Fruit fly (Drosophila melanogaster) whole organism, embryonic: ENCODE data around the gene ninaB.

ENCODE experiments used
- Atf6 ChIP-seq: fragments of 200-800 bp; sonication (Bioruptor generic); IDR thresholded peaks from 2 replicates; pipeline ENCODE4 v1.3.6; 2022; ENCODE audit warnings: missing biosample characterization, missing genetic modification characterization
- BEAF-32 ChIP-seq: fragments of 200-800 bp; sonication (Bioruptor generic); optimal IDR thresholded peaks from 3 replicates; lab custom pipeline; 2017; ENCODE audit warnings: missing biosample characterization, missing genetic modification characterization, mild to moderate bottlenecking, moderate library complexity, missing genetic modification reagents
- CG12155 ChIP-seq: fragments of 200-800 bp; sonication (Bioruptor generic); optimal IDR thresholded peaks from 3 replicates; lab custom pipeline; 2016; ENCODE audit warnings: missing biosample characterization, missing genetic modification characterization
- CG1233 ChIP-seq: fragments of 200-800 bp; sonication (Bioruptor generic); optimal IDR thresholded peaks from 4 replicates; lab custom pipeline; 2018; ENCODE audit warnings: missing biosample characterization, mild to moderate bottlenecking, missing genetic modification characterization
- CG13894 ChIP-seq: fragments of 200-800 bp; sonication (Bioruptor generic); optimal IDR thresholded peaks from 3 replicates; lab custom pipeline; 2018; ENCODE audit warnings: missing biosample characterization, mild to moderate bottlenecking, missing genetic modification characterization, moderate library complexity
- CG14710 ChIP-seq: fragments of 200-800 bp; sonication (Bioruptor generic); optimal IDR thresholded peaks from 3 replicates; lab custom pipeline; 2019; ENCODE audit warnings: missing biosample characterization, mild to moderate bottlenecking, missing genetic modification characterization, moderate library complexity
- CG16779 ChIP-seq: fragments of 200-800 bp; sonication (Bioruptor generic); IDR thresholded peaks from 2 replicates; pipeline ENCODE4 v1.3.6; 2022; ENCODE audit warnings: missing biosample characterization, missing genetic modification characterization
- CG18262 ChIP-seq: fragments of 200-800 bp; optimal IDR thresholded peaks from 3 replicates; lab custom pipeline; 2019; ENCODE audit warnings: missing biosample characterization, mild to moderate bottlenecking, missing genetic modification characterization, moderate library complexity
- CG18764 ChIP-seq: fragments of 200-800 bp; sonication (Bioruptor generic); optimal IDR thresholded peaks from 3 replicates; lab custom pipeline; 2016; ENCODE audit warnings: missing biosample characterization, missing genetic modification characterization
- CG2199 ChIP-seq: fragments of 200-800 bp; sonication (Bioruptor generic); IDR thresholded peaks from 3 replicates; pipeline ENCODE4 v1.3.6; 2022; ENCODE audit warnings: missing biosample characterization, missing genetic modification characterization
- CG30431 ChIP-seq: fragments of 200-800 bp; sonication (Bioruptor generic); optimal IDR thresholded peaks from 2 replicates; lab custom pipeline; 2017; ENCODE audit warnings: missing biosample characterization, missing genetic modification characterization
- CG4282 ChIP-seq: fragments of 200-800 bp; sonication (Bioruptor generic); optimal IDR thresholded peaks from 2 replicates; lab custom pipeline; 2016; ENCODE audit warnings: missing biosample characterization, missing genetic modification characterization
- CG6689 ChIP-seq: fragments of 200-800 bp; sonication (Bioruptor generic); IDR thresholded peaks from 2 replicates; pipeline ENCODE4 v1.3.6; 2022; ENCODE audit warnings: missing biosample characterization, missing genetic modification characterization
- CG6813 ChIP-seq: fragments of 200-800 bp; sonication (Bioruptor generic); optimal IDR thresholded peaks from 2 replicates; lab custom pipeline; 2017; ENCODE audit warnings: missing biosample characterization, missing genetic modification characterization, mild to moderate bottlenecking, moderate library complexity, missing genetic modification reagents
- CG7372 ChIP-seq: fragments of 200-800 bp; sonication (Bioruptor generic); IDR thresholded peaks from 2 replicates; pipeline ENCODE4 v1.3.6; 2022; ENCODE audit warnings: missing biosample characterization, missing genetic modification characterization
- CG7987 ChIP-seq: fragments of 200-800 bp; sonication (Bioruptor generic); optimal IDR thresholded peaks from 2 replicates; lab custom pipeline; 2018; ENCODE audit warnings: missing biosample characterization, mild to moderate bottlenecking, missing genetic modification characterization, moderate library complexity
- CrebB ChIP-seq: fragments of 200-800 bp; sonication (Bioruptor generic); optimal IDR thresholded peaks from 3 replicates; lab custom pipeline; 2018; ENCODE audit warnings: missing biosample characterization, mild to moderate bottlenecking, missing genetic modification characterization
- HmgD ChIP-seq: fragments of 200-800 bp; sonication (Bioruptor generic); optimal IDR thresholded peaks from 3 replicates; lab custom pipeline; 2016; ENCODE audit warnings: missing biosample characterization, missing genetic modification characterization
- HmgZ ChIP-seq: fragments of 200-800 bp; sonication (Bioruptor generic); optimal IDR thresholded peaks from 2 replicates; lab custom pipeline; 2018; ENCODE audit warnings: missing biosample characterization, mild to moderate bottlenecking, missing genetic modification characterization
- Hsf ChIP-seq: fragments of 200-800 bp; sonication (Bioruptor generic); optimal IDR thresholded peaks from 3 replicates; lab custom pipeline; 2016; ENCODE audit warnings: missing biosample characterization, missing genetic modification characterization
- Mrtf ChIP-seq: fragments of 200-800 bp; sonication (Bioruptor generic); IDR thresholded peaks from 3 replicates; pipeline ENCODE4 v1.3.6; 2022; ENCODE audit warnings: missing biosample characterization, missing genetic modification characterization
- NK7.1 ChIP-seq: fragments of 200-800 bp; sonication (Bioruptor generic); optimal IDR thresholded peaks from 3 replicates; lab custom pipeline; 2016; ENCODE audit warnings: missing biosample characterization, missing genetic modification characterization
- NfI ChIP-seq: fragments of 200-800 bp; sonication (Bioruptor generic); optimal IDR thresholded peaks from 3 replicates; lab custom pipeline; 2018; ENCODE audit warnings: missing biosample characterization, mild to moderate bottlenecking, missing genetic modification characterization, moderate library complexity
- Scr ChIP-seq: fragments of 200-800 bp; sonication (Bioruptor generic); IDR thresholded peaks from 2 replicates; pipeline ENCODE4 v1.3.6; 2022; ENCODE audit warnings: missing biosample characterization, missing genetic modification characterization; ENCODE audit not compliant: partially characterized antibody
- Sin3A ChIP-seq: fragments of >200 bp; optimal IDR thresholded peaks from 2 replicates; lab custom pipeline; 2018
- Spps ChIP-seq: fragments of 200-800 bp; sonication (Bioruptor generic); optimal IDR thresholded peaks from 2 replicates; lab custom pipeline; 2018; ENCODE audit warnings: missing biosample characterization, mild to moderate bottlenecking, missing genetic modification characterization
- YL-1 ChIP-seq: fragments of 200-800 bp; sonication (Bioruptor generic); optimal IDR thresholded peaks from 3 replicates; lab custom pipeline; 2017; ENCODE audit warnings: missing biosample characterization, mild to moderate bottlenecking, missing genetic modification characterization
- abd-A ChIP-seq: fragments of 200-800 bp; sonication (Bioruptor generic); optimal IDR thresholded peaks from 3 replicates; lab custom pipeline; 2019; ENCODE audit warnings: missing biosample characterization, mild to moderate bottlenecking, missing genetic modification characterization, moderate library complexity
- az2 ChIP-seq: fragments of 200-800 bp; sonication (Bioruptor generic); optimal IDR thresholded peaks from 3 replicates; lab custom pipeline; 2016; ENCODE audit warnings: missing biosample characterization, missing genetic modification characterization
- cad ChIP-seq: fragments of >200 bp; optimal IDR thresholded peaks from 2 replicates; lab custom pipeline; 2017; ENCODE audit warnings: missing biosample characterization, missing genetic modification characterization
- chm ChIP-seq: fragments of 200-800 bp; sonication (Bioruptor generic); IDR thresholded peaks from 2 replicates; pipeline ENCODE4 v1.3.6; 2022; ENCODE audit warnings: missing biosample characterization, missing genetic modification characterization
- chn ChIP-seq: fragments of 200-800 bp; sonication (Bioruptor generic); optimal IDR thresholded peaks from 2 replicates; lab custom pipeline; 2016; ENCODE audit warnings: missing biosample characterization, missing genetic modification characterization
- danr ChIP-seq: fragments of 200-800 bp; sonication (Bioruptor generic); IDR thresholded peaks from 2 replicates; pipeline ENCODE4 v1.3.6; 2022; ENCODE audit warnings: missing biosample characterization, missing genetic modification characterization
- fd102C ChIP-seq: fragments of 200-800 bp; sonication (Bioruptor generic); optimal IDR thresholded peaks from 2 replicates; lab custom pipeline; 2018; ENCODE audit warnings: missing biosample characterization, mild to moderate bottlenecking, missing genetic modification characterization, moderate library complexity
- gsb ChIP-seq: fragments of 200-800 bp; sonication (Bioruptor generic); IDR thresholded peaks from 2 replicates; pipeline ENCODE4 v1.3.6; 2022; ENCODE audit warnings: missing biosample characterization, missing genetic modification characterization
- knrl ChIP-seq: fragments of 200-800 bp; sonication (Bioruptor generic); IDR thresholded peaks from 3 replicates; pipeline ENCODE4 v1.3.6; 2022; ENCODE audit warnings: missing biosample characterization, missing genetic modification characterization; ENCODE audit not compliant: partially characterized antibody
- lmd ChIP-seq: fragments of 200-800 bp; sonication (Bioruptor generic); IDR thresholded peaks from 2 replicates; pipeline ENCODE4 v1.3.6; 2022; ENCODE audit warnings: missing biosample characterization, missing genetic modification characterization
- mirr ChIP-seq: fragments of 200-800 bp; sonication (Bioruptor generic); optimal IDR thresholded peaks from 3 replicates; lab custom pipeline; 2018; ENCODE audit warnings: missing biosample characterization, mild to moderate bottlenecking, missing genetic modification characterization
- pan ChIP-seq, 4 experiments: fragments of >200 bp in 3 of 4; fragments of 200-800 bp in 1 of 4; sonication (Bioruptor generic) in 1 of 4; optimal IDR thresholded peaks in 3 of 4; IDR thresholded peaks in 1 of 4; 2 replicates each; pipeline versions ENCODE4 v1.3.6 to Lab custom; 2017 to 2022; ENCODE audit warnings: missing biosample characterization in 2 of 4, missing genetic modification characterization in 2 of 4, mixed read lengths in 1 of 4
- sima ChIP-seq: fragments of 200-800 bp; sonication (Bioruptor generic); optimal IDR thresholded peaks from 2 replicates; lab custom pipeline; 2016; ENCODE audit warnings: missing biosample characterization, missing genetic modification characterization
- sr ChIP-seq: fragments of 200-800 bp; sonication (Bioruptor generic); IDR thresholded peaks from 3 replicates; pipeline ENCODE4 v1.3.6; 2022; ENCODE audit warnings: missing biosample characterization, missing genetic modification characterization
- tio ChIP-seq: fragments of 200-800 bp; sonication (Bioruptor generic); optimal IDR thresholded peaks from 2 replicates; lab custom pipeline; 2017; ENCODE audit warnings: missing biosample characterization, missing genetic modification characterization, inconsistent platforms
- tna ChIP-seq: fragments of 200-800 bp; sonication (Bioruptor generic); IDR thresholded peaks from 2 replicates; pipeline ENCODE4 v1.3.6; 2022; ENCODE audit warnings: missing biosample characterization, missing genetic modification characterization; ENCODE audit not compliant: partially characterized antibody
- trem ChIP-seq: fragments of 200-800 bp; optimal IDR thresholded peaks from 3 replicates; lab custom pipeline; 2019; ENCODE audit warnings: missing biosample characterization, mild to moderate bottlenecking, missing genetic modification characterization, moderate library complexity
- unpg ChIP-seq: fragments of 200-800 bp; sonication (Bioruptor generic); optimal IDR thresholded peaks from 3 replicates; lab custom pipeline; 2018; ENCODE audit warnings: missing biosample characterization, mild to moderate bottlenecking, missing genetic modification characterization, moderate library complexity
- vfl ChIP-seq: fragments of 200-800 bp; sonication (Bioruptor generic); optimal IDR thresholded peaks from 2 replicates; lab custom pipeline; 2016; ENCODE audit warnings: missing biosample characterization, missing genetic modification characterization
- wdn ChIP-seq: fragments of 200-800 bp; sonication (Bioruptor generic); IDR thresholded peaks from 2 replicates; pipeline ENCODE4 v1.3.6; 2022; ENCODE audit warnings: missing biosample characterization, missing genetic modification characterization
- z ChIP-seq: fragments of 200-800 bp; sonication (Bioruptor generic); IDR thresholded peaks from 3 replicates; pipeline ENCODE4 v1.3.6; 2022; ENCODE audit warnings: missing biosample characterization, missing genetic modification characterization
- zfh2 ChIP-seq: fragments of 200-800 bp; sonication (Bioruptor generic); optimal IDR thresholded peaks from 2 replicates; lab custom pipeline; 2016; ENCODE audit warnings: missing biosample characterization, missing genetic modification characterization

ninaB gene

dm6 chr3R:13660924-13661659, 39.3 kb upstream of the ninaB start, which contains the start of gene B52 (continued):
- TF ChIP-seq danr (GFP tag; lab: Robert Waterston, UW): no peak
- TF ChIP-seq Hsf: peak; percentile 65
- TF ChIP-seq sr (GFP tag; lab: Robert Waterston, UW): peak; percentile 34; the same call in 1 of the 3 replicates
- TF ChIP-seq tna (GFP tag; lab: Robert Waterston, UW): no peak
- peak; percentile 53 for TF ChIP-seq zfh2
- no peak for TF ChIP-seq abd-A (tag; lab: Kevin White, UChicago)
- peak; percentile 59 for TF ChIP-seq knrl (GFP tag; lab: Robert Waterston, UW)
- peak; percentile 45 for TF ChIP-seq fd102C
- peak; percentile 70 for TF ChIP-seq gsb (GFP tag; lab: Robert Waterston, UW)
- TF ChIP-seq Mrtf (GFP tag; lab: Robert Waterston, UW): peak; percentile 49; the same call in 1 of the 3 replicates
- TF ChIP-seq CG7372 (GFP tag; lab: Robert Waterston, UW): no peak; the same call in 1 of the 2 replicates
- TF ChIP-seq CrebB (tag; lab: Kevin White, UChicago): peak; percentile 80
- peak; percentile 80; the same call in 1 of the 2 replicates for TF ChIP-seq chm (GFP tag; lab: Robert Waterston, UW)
- peak; percentile 21 for TF ChIP-seq CG4282
- peak; percentile 57 for TF ChIP-seq Atf6 (GFP tag; lab: Robert Waterston, UW)
- TF ChIP-seq NfI (GFP tag; lab: Kevin White, UChicago): peak; percentile 82
- peak; percentile 35 for TF ChIP-seq CG14710 (tag; lab: Kevin White, UChicago)
- no peak for TF ChIP-seq cad (GFP tag; lab: Kevin White, UChicago)
- TF ChIP-seq mirr (GFP tag; lab: Kevin White, UChicago): peak; percentile 88
- TF ChIP-seq BEAF-32 (GFP tag; lab: Kevin White, UChicago): peak; percentile 73
- peak; percentile 61 for TF ChIP-seq CG16779 (GFP tag; lab: Robert Waterston, UW)
- TF ChIP-seq chn (GFP tag; lab: Kevin White, UChicago): peak; percentile 39
- no peak for TF ChIP-seq NK7.1 (GFP tag; lab: Kevin White, UChicago)
- peak; percentile 75 for TF ChIP-seq CG6813 (GFP tag; lab: Kevin White, UChicago)
- no peak for TF ChIP-seq CG30431 (GFP tag; lab: Kevin White, UChicago)
- TF ChIP-seq CG12155 (GFP tag; lab: Kevin White, UChicago): no peak
- TF ChIP-seq trem (tag; lab: Kevin White, UChicago): peak; percentile 54
- TF ChIP-seq sima (GFP tag; lab: Kevin White, UChicago): no peak
- peak; percentile 68 for TF ChIP-seq tio (GFP tag; lab: Kevin White, UChicago)
- peak; percentile 55 for TF ChIP-seq CG18764
- TF ChIP-seq CG13894 (tag; lab: Kevin White, UChicago): no peak
- TF ChIP-seq CG6689 (GFP tag; lab: Robert Waterston, UW): peak; percentile 43
- peak; percentile 45 for TF ChIP-seq HmgD
- TF ChIP-seq pan (optimal IDR thresholded peaks at IDR 0.05; lab: Kevin White, UChicago): no peak
- TF ChIP-seq pan (GFP tag; optimal IDR thresholded peaks at IDR 0.05 in 1 of 2, IDR thresholded peaks at IDR 0.05 in 1 of 2): peak in 1 of 2 experiments; percentile 65
- TF ChIP-seq CG1233 (GFP tag; lab: Kevin White, UChicago): peak; percentile 63
- peak; percentile 20 for TF ChIP-seq vfl (GFP tag; lab: Kevin White, UChicago)
- TF ChIP-seq lmd (GFP tag; lab: Robert Waterston, UW): peak; percentile 47
- TF ChIP-seq CG7987: peak; percentile 93
- TF ChIP-seq HmgZ (tag; lab: Kevin White, UChicago): peak; percentile 61
- peak; percentile 47 for TF ChIP-seq Sin3A
- TF ChIP-seq Spps: peak; percentile 42
- 0 out of 3 replicates have a peak, but pooled peaks have one; percentile 35 for TF ChIP-seq CG2199 (GFP tag; lab: Robert Waterston, UW)
- peak; percentile 32 for TF ChIP-seq CG18262
- peak; percentile 63 for TF ChIP-seq unpg (GFP tag; lab: Kevin White, UChicago)
- peak; percentile 15 for TF ChIP-seq az2 (GFP tag; lab: Kevin White, UChicago)
- no peak for TF ChIP-seq z
- peak; percentile 96 for TF ChIP-seq YL-1 (GFP tag; lab: Kevin White, UChicago)
- peak; percentile 56; the same call in 1 of the 2 replicates for TF ChIP-seq wdn (GFP tag; lab: Robert Waterston, UW)
- peak; percentile 55 for TF ChIP-seq Scr (GFP tag; lab: Robert Waterston, UW)
